Fruit fly (Drosophila melanogaster) whole organism, prepupa: ENCODE results near the gene CG4287.

ENCODE experiments used
- CG10631 ChIP-seq: fragments of 200-800 bp; sonication (Bioruptor generic); optimal IDR thresholded peaks from 2 replicates; lab custom pipeline; 2016; ENCODE audit warnings: missing biosample characterization, missing genetic modification characterization
- CG11294 ChIP-seq: fragments of 200-800 bp; sonication (Bioruptor generic); IDR thresholded peaks from 2 replicates; pipeline ENCODE4 v1.3.6; 2022; ENCODE audit warnings: missing biosample characterization, missing genetic modification characterization
- CG11762 ChIP-seq: fragments of 200-800 bp; sonication (Bioruptor generic); optimal IDR thresholded peaks from 3 replicates; lab custom pipeline; 2016; ENCODE audit warnings: missing biosample characterization, missing genetic modification characterization; ENCODE audit not compliant: insufficient read depth
- CG11902 ChIP-seq: fragments of 200-800 bp; sonication (Bioruptor generic); optimal IDR thresholded peaks from 3 replicates; lab custom pipeline; 2016; ENCODE audit warnings: missing biosample characterization, missing genetic modification characterization
- CG15336 ChIP-seq: fragments of 200-800 bp; sonication (Bioruptor generic); IDR thresholded peaks from 2 replicates; pipeline ENCODE4 v1.3.6; 2022; ENCODE audit warnings: missing biosample characterization, missing genetic modification characterization
- CG16779 ChIP-seq: fragments of 200-800 bp; sonication (Bioruptor generic); optimal IDR thresholded peaks from 3 replicates; lab custom pipeline; 2017; ENCODE audit warnings: missing biosample characterization, mild to moderate bottlenecking, missing genetic modification characterization
- CG3032 ChIP-seq: fragments of 200-800 bp; optimal IDR thresholded peaks from 2 replicates; lab custom pipeline; 2019; ENCODE audit warnings: missing biosample characterization, mild to moderate bottlenecking, missing genetic modification characterization, moderate library complexity
- CG32006 ChIP-seq: fragments of 200-800 bp; sonication (Bioruptor generic); optimal IDR thresholded peaks from 3 replicates; lab custom pipeline; 2017; ENCODE audit warnings: missing biosample characterization, mild to moderate bottlenecking, missing genetic modification characterization
- CG34406 ChIP-seq: fragments of 200-800 bp; sonication (Bioruptor generic); optimal IDR thresholded peaks from 3 replicates; lab custom pipeline; 2016; ENCODE audit warnings: missing biosample characterization, missing genetic modification characterization
- CG6163 ChIP-seq: fragments of 200-800 bp; sonication (Bioruptor generic); IDR thresholded peaks from 3 replicates; pipeline ENCODE4 v1.3.6; 2022; ENCODE audit warnings: missing biosample characterization, missing genetic modification characterization
- CG6276 ChIP-seq: fragments of 200-800 bp; sonication (Bioruptor generic); optimal IDR thresholded peaks from 2 replicates; lab custom pipeline; 2017; ENCODE audit warnings: missing biosample characterization, mild to moderate bottlenecking, missing genetic modification characterization
- CG6792 ChIP-seq: fragments of 200-800 bp; sonication (Bioruptor generic); optimal IDR thresholded peaks from 3 replicates; lab custom pipeline; 2016; ENCODE audit warnings: missing biosample characterization, missing genetic modification characterization
- CG6808 ChIP-seq: fragments of 200-800 bp; sonication (Bioruptor generic); optimal IDR thresholded peaks from 3 replicates; lab custom pipeline; 2017; ENCODE audit warnings: missing biosample characterization, missing genetic modification characterization, mild to moderate bottlenecking, moderate library complexity, missing genetic modification reagents
- CG8119 ChIP-seq: fragments of 200-800 bp; sonication (Bioruptor generic); IDR thresholded peaks from 3 replicates; pipeline ENCODE4 v1.3.6; 2022; ENCODE audit warnings: missing biosample characterization, missing genetic modification characterization
- CG9139 ChIP-seq: fragments of 200-800 bp; sonication (Bioruptor generic); optimal IDR thresholded peaks from 3 replicates; lab custom pipeline; 2017; ENCODE audit warnings: missing biosample characterization, mild to moderate bottlenecking, missing genetic modification characterization
- Eip75B ChIP-seq: fragments of 200-800 bp; sonication (Bioruptor generic); optimal IDR thresholded peaks from 3 replicates; lab custom pipeline; 2016; ENCODE audit warnings: missing biosample characterization, missing genetic modification characterization
- Eip78C ChIP-seq: fragments of 200-800 bp; sonication (Bioruptor generic); peaks from one replicate; lab custom pipeline; 2016; ENCODE audit warnings: missing biosample characterization, missing genetic modification characterization
- Eip93F ChIP-seq: fragments of 200-800 bp; sonication (Bioruptor generic); optimal IDR thresholded peaks from 2 replicates; lab custom pipeline; 2016; ENCODE audit warnings: missing biosample characterization, mild to moderate bottlenecking, missing genetic modification characterization
- Ets96B ChIP-seq: fragments of 200-800 bp; optimal IDR thresholded peaks from 2 replicates; lab custom pipeline; 2019; ENCODE audit warnings: missing biosample characterization, mild to moderate bottlenecking, missing genetic modification characterization, moderate library complexity
- Hr39 ChIP-seq: fragments of 200-800 bp; sonication (Bioruptor generic); optimal IDR thresholded peaks from 2 replicates; lab custom pipeline; 2016; ENCODE audit warnings: missing biosample characterization, missing genetic modification characterization
- Met ChIP-seq: fragments of 200-800 bp; sonication (Bioruptor generic); optimal IDR thresholded peaks from 3 replicates; lab custom pipeline; 2016; ENCODE audit warnings: missing biosample characterization, missing genetic modification characterization
- acj6 ChIP-seq: fragments of 200-800 bp; sonication (Bioruptor generic); optimal IDR thresholded peaks from 3 replicates; lab custom pipeline; 2016; ENCODE audit warnings: missing biosample characterization, missing genetic modification characterization
- cyc ChIP-seq: fragments of 200-800 bp; sonication (Bioruptor generic); optimal IDR thresholded peaks from 3 replicates; lab custom pipeline; 2016; ENCODE audit warnings: missing biosample characterization, missing genetic modification characterization
- dsx ChIP-seq: fragments of 200-800 bp; optimal IDR thresholded peaks from 3 replicates; lab custom pipeline; 2019; ENCODE audit warnings: missing biosample characterization, mild to moderate bottlenecking, missing genetic modification characterization, moderate library complexity; ENCODE audit not compliant: poor library complexity, severe bottlenecking
- eg ChIP-seq: fragments of 200-800 bp; sonication (Bioruptor generic); IDR thresholded peaks from 3 replicates; pipeline ENCODE4 v1.3.6; 2022; ENCODE audit warnings: missing biosample characterization, missing genetic modification characterization
- fkh ChIP-seq: fragments of 200-800 bp; sonication (Bioruptor generic); optimal IDR thresholded peaks from 3 replicates; lab custom pipeline; 2017; ENCODE audit warnings: missing biosample characterization, mild to moderate bottlenecking, missing genetic modification characterization, moderate library complexity
- pdm3 ChIP-seq: fragments of 200-800 bp; sonication (Bioruptor generic); optimal IDR thresholded peaks from 3 replicates; lab custom pipeline; 2016; ENCODE audit warnings: missing biosample characterization, missing genetic modification characterization
- ss ChIP-seq, 2 experiments: fragments of 200-800 bp; sonication (Bioruptor generic); optimal IDR thresholded peaks; 2 replicates in 1 of 2; 3 replicates in 1 of 2; lab custom pipeline; 2017 to 2018; ENCODE audit warnings: mild to moderate bottlenecking in 2 of 2, missing biosample characterization in 2 of 2, missing genetic modification characterization in 2 of 2, moderate library complexity in 1 of 2
- svp ChIP-seq: fragments of 200-800 bp; sonication (Bioruptor generic); peaks from one replicate; lab custom pipeline; 2016; ENCODE audit warnings: missing biosample characterization, missing genetic modification characterization
- vri ChIP-seq: fragments of 200-800 bp; sonication (Bioruptor generic); optimal IDR thresholded peaks from 3 replicates; lab custom pipeline; 2016; ENCODE audit warnings: missing biosample characterization, mild to moderate bottlenecking, missing genetic modification characterization

The CG4287 gene

DNA sequence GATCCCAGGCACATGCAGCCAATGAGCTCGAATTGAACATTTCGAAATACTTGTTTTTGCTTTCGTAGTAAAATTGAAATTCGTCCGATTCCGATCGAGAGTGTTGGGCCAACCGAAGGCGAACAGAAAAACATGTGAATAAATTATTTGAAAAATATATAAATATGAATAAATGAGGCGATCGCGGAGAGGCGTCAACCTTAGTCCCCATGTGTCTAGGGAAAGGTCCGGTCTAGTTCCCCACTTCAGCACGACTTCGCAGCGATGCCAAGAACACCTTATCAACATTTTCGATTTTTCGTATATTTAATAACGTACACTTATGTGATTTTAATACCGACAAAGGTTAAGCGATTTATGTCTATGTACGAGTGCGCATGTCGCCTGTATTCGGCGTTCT, 27.9 kb upstream of the CG4287 start:
- no peak for TF ChIP-seq Eip93F (GFP tag; lab: Kevin White, UChicago)
- no peak for TF ChIP-seq eg
- TF ChIP-seq svp: peak; percentile 89
- no peak for TF ChIP-seq CG11902 (GFP tag; lab: Kevin White, UChicago)

- TF ChIP-seq CG10631 (GFP tag; lab: Kevin White, UChicago): no peak
Observed at dm6 chr3R:15989217-15989921, 25.7 kb upstream of the CG4287 start.

dm6 chr3R:15988353-15988752, 24.7 kb upstream of the CG4287 start:
- no peak for TF ChIP-seq acj6 (GFP tag; lab: Kevin White, UChicago)
- TF ChIP-seq pdm3 (GFP tag; lab: Kevin White, UChicago): no peak
- no peak for TF ChIP-seq Eip75B (GFP tag; lab: Kevin White, UChicago)

- TF ChIP-seq CG6163 (GFP tag; lab: Robert Waterston, UW) (0 out of 3 replicates have a peak, but pooled peaks have one; percentile 51), Ets96B (tag; lab: Kevin White, UChicago) (peak; percentile 7), CG15336 (GFP tag; lab: Robert Waterston, UW) (0 out of 2 replicates have a peak, but pooled peaks have one; percentile 21), CG6276 (GFP tag; lab: Kevin White, UChicago) (peak; percentile 59), CG11294 (GFP tag; lab: Robert Waterston, UW) (no peak), Met (GFP tag; lab: Kevin White, UChicago) (no peak), CG6792 (GFP tag; lab: Kevin White, UChicago) (no peak), Hr39 (GFP tag; lab: Kevin White, UChicago) (no peak), dsx (GFP tag; lab: Kevin White, UChicago) (peak; percentile 13), CG9139 (peak; percentile 31), Eip78C (peak; percentile 44), ss (GFP tag; optimal IDR thresholded peaks at IDR 0.05; lab: Kevin White, UChicago) (peak; percentile 32 to 37), CG6808 (GFP tag; lab: Kevin White, UChicago) (peak; percentile 42), CG16779 (tag; lab: Kevin White, UChicago) (peak; percentile 9), CG32006 (GFP tag; lab: Kevin White, UChicago) (peak; percentile 13), svp (peak; percentile 82), CG8119 (GFP tag; lab: Robert Waterston, UW) (0 out of 3 replicates have a peak, but pooled peaks have one; percentile 22), eg (peak; percentile 38; the same call in 1 of the 3 replicates)
Observed at dm6 chr3R:15987064-15987649, 23.5 kb upstream of the CG4287 start.

- no peak for TF ChIP-seq cyc (GFP tag; lab: Kevin White, UChicago)
- peak; percentile 83 for TF ChIP-seq svp
- no peak for TF ChIP-seq CG34406 (GFP tag; lab: Kevin White, UChicago)
- TF ChIP-seq vri (GFP tag; lab: Kevin White, UChicago): peak; percentile 76
- no peak for TF ChIP-seq CG6792 (GFP tag; lab: Kevin White, UChicago)
- no peak for TF ChIP-seq CG11762 (GFP tag; lab: Kevin White, UChicago)
- TF ChIP-seq CG3032 (tag; lab: Kevin White, UChicago): no peak
- no peak for TF ChIP-seq fkh (GFP tag; lab: Kevin White, UChicago)
Observed at dm6 chr3R:15985762-15986214, 22.1 kb upstream of the CG4287 start, which contains the start of gene srp. Gene srp, plus strand, starts transcription at chr3R:15986152.
